Worm (Caenorhabditis elegans) whole organism, L4 larva: ENCODE results near the gene icd-1.

Experiments used
- F37D6.2 ChIP-seq: sonication (generic microtip); optimal IDR thresholded peaks from 2 replicates; lab custom pipeline; 2016; ENCODE audit warnings: mild to moderate bottlenecking, missing genetic modification characterization, missing compliant biosample characterization
- R02D3.7 ChIP-seq: fragments of 150-350 bp; sonication (generic microtip); optimal IDR thresholded peaks from 3 replicates; lab custom pipeline; 2014; ENCODE audit warnings: missing biosample characterization, missing genetic modification characterization
- T26A8.4 ChIP-seq: fragments of 200-800 bp; sonication (Bioruptor generic); IDR thresholded peaks from 2 replicates; pipeline ENCODE4 v1.3.6; 2022; ENCODE audit warnings: missing genetic modification characterization, missing compliant biosample characterization
- ZK337.2 ChIP-seq: fragments of 200-800 bp; sonication (Bioruptor generic); IDR thresholded peaks from 2 replicates; pipeline ENCODE4 v1.3.6; 2022; ENCODE audit warnings: missing genetic modification reagents, missing genetic modification characterization, missing compliant biosample characterization
- aha-1 ChIP-seq: fragments of 150-350 bp; peaks from one replicate; lab custom pipeline; 2014; ENCODE audit warnings: missing biosample characterization, missing genetic modification characterization
- arid-1 ChIP-seq: fragments of 200-800 bp; sonication (Bioruptor generic); conservative IDR thresholded peaks from 2 replicates; pipeline ENCODE4 v1.3.6; 2022; ENCODE audit warnings: missing genetic modification reagents, missing genetic modification characterization, missing compliant biosample characterization
- attf-4 ChIP-seq: sonication (generic microtip); optimal IDR thresholded peaks from 3 replicates; lab custom pipeline; 2017; ENCODE audit warnings: missing biosample characterization, missing genetic modification characterization
- ceh-32 ChIP-seq: sonication (generic microtip); optimal IDR thresholded peaks from 2 replicates; lab custom pipeline; 2016; ENCODE audit warnings: mild to moderate bottlenecking, missing genetic modification characterization, missing compliant biosample characterization; ENCODE audit not compliant: poor library complexity
- ceh-44 ChIP-seq: fragments of 200-800 bp; sonication (Bioruptor generic); IDR thresholded peaks from 2 replicates; pipeline ENCODE4 v1.3.6; 2022; ENCODE audit warnings: missing genetic modification reagents, missing genetic modification characterization, missing compliant biosample characterization
- ceh-62 ChIP-seq: sonication (generic microtip); optimal IDR thresholded peaks from 2 replicates; lab custom pipeline; 2017; ENCODE audit warnings: missing biosample characterization, missing genetic modification characterization
- ctbp-1 ChIP-seq: fragments of 200-800 bp; sonication (Bioruptor generic); IDR thresholded peaks from 2 replicates; pipeline ENCODE4 v1.3.6; 2022; ENCODE audit warnings: missing genetic modification reagents, missing genetic modification characterization, missing compliant biosample characterization
- daf-12 ChIP-seq: fragments of 150-350 bp; optimal IDR thresholded peaks from 2 replicates; lab custom pipeline; 2014; ENCODE audit warnings: missing biosample characterization, missing genetic modification reagents, missing genetic modification characterization
- daf-16 ChIP-seq, 3 experiments: sonication (generic microtip); optimal IDR thresholded peaks; 2 replicates each; lab custom pipeline; 2016 to 2017; ENCODE audit warnings: missing genetic modification characterization in 3 of 3, missing genetic modification reagents in 3 of 3, mild to moderate bottlenecking in 2 of 3, missing compliant biosample characterization in 2 of 3, missing biosample characterization in 1 of 3, moderate library complexity in 1 of 3
- dmd-6 ChIP-seq: fragments of 200-800 bp; sonication (Bioruptor generic); IDR thresholded peaks from 2 replicates; pipeline ENCODE4 v1.3.6; 2022; ENCODE audit warnings: missing genetic modification reagents, missing genetic modification characterization, missing compliant biosample characterization
- dmd-9 ChIP-seq: fragments of 200-800 bp; sonication (Bioruptor generic); IDR thresholded peaks from 2 replicates; pipeline ENCODE4 v1.3.6; 2022; ENCODE audit warnings: missing genetic modification reagents, missing genetic modification characterization, missing compliant biosample characterization
- duxl-1 ChIP-seq: sonication (generic microtip); optimal IDR thresholded peaks from 2 replicates; lab custom pipeline; 2016; ENCODE audit warnings: mild to moderate bottlenecking, missing genetic modification characterization, moderate library complexity, missing compliant biosample characterization; ENCODE audit not compliant: poor library complexity
- egl-27 ChIP-seq: sonication (generic microtip); optimal IDR thresholded peaks from 3 replicates; lab custom pipeline; 2017; ENCODE audit warnings: missing biosample characterization, missing genetic modification reagents, missing genetic modification characterization
- gei-8 ChIP-seq: fragments of 200-800 bp; sonication (Bioruptor generic); optimal IDR thresholded peaks from 2 replicates; lab custom pipeline; 2018; ENCODE audit warnings: mild to moderate bottlenecking, missing genetic modification characterization, missing compliant biosample characterization
- hif-1 ChIP-seq, 2 experiments: sonication (generic microtip); optimal IDR thresholded peaks; 2 replicates each; lab custom pipeline; 2016 to 2017; ENCODE audit warnings: missing compliant biosample characterization in 2 of 2, missing genetic modification characterization in 2 of 2, missing genetic modification reagents in 2 of 2, missing genotype in 2 of 2, mild to moderate bottlenecking in 1 of 2
- hlh-11 ChIP-seq: fragments of 200-800 bp; sonication (Bioruptor generic); optimal IDR thresholded peaks from 2 replicates; lab custom pipeline; 2018; ENCODE audit warnings: mild to moderate bottlenecking, missing genetic modification characterization, missing compliant biosample characterization
- hlh-30 ChIP-seq: sonication (generic microtip); optimal IDR thresholded peaks from 2 replicates; lab custom pipeline; 2017; ENCODE audit warnings: antibody characterized with exemption, mild to moderate bottlenecking, missing genetic modification characterization, missing compliant biosample characterization; ENCODE audit not compliant: insufficient read depth
- jun-1 ChIP-seq: fragments of 150-350 bp; optimal IDR thresholded peaks from 2 replicates; lab custom pipeline; 2014; ENCODE audit warnings: missing biosample characterization, missing genetic modification reagents, missing genetic modification characterization
- lim-7 ChIP-seq: fragments of 200-800 bp; sonication (Bioruptor generic); IDR thresholded peaks from 2 replicates; pipeline ENCODE4 v1.3.6; 2022; ENCODE audit warnings: missing genetic modification characterization, missing compliant biosample characterization
- lin-13 ChIP-seq: fragments of 150-350 bp; optimal IDR thresholded peaks from 2 replicates; lab custom pipeline; 2014; ENCODE audit warnings: missing biosample characterization, missing genetic modification reagents, missing genetic modification characterization
- lin-15B ChIP-seq: fragments of 150-350 bp; sonication (generic microtip); optimal IDR thresholded peaks from 3 replicates; lab custom pipeline; 2014; ENCODE audit warnings: missing biosample characterization, missing genetic modification characterization
- lin-29 ChIP-seq: fragments of 200-800 bp; sonication (Bioruptor generic); IDR thresholded peaks from 2 replicates; pipeline ENCODE4 v1.3.6; 2022; ENCODE audit warnings: missing genetic modification reagents, missing genetic modification characterization, missing compliant biosample characterization
- lin-38 ChIP-seq: fragments of 200-800 bp; sonication (Bioruptor generic); IDR thresholded peaks from 2 replicates; pipeline ENCODE4 v1.3.6; 2022; ENCODE audit warnings: missing genetic modification reagents, missing genetic modification characterization, missing compliant biosample characterization
- mep-1 ChIP-seq: fragments of 150-350 bp; sonication (generic microtip); optimal IDR thresholded peaks from 3 replicates; lab custom pipeline; 2014; ENCODE audit warnings: missing biosample characterization, missing genetic modification characterization
- mxl-2 ChIP-seq: fragments of 200-800 bp; sonication (Bioruptor generic); conservative IDR thresholded peaks from 2 replicates; pipeline ENCODE4 v1.3.6; 2022; ENCODE audit warnings: missing genetic modification reagents, missing genetic modification characterization, missing compliant biosample characterization
- nhr-11 ChIP-seq: fragments of 150-350 bp; optimal IDR thresholded peaks from 2 replicates; lab custom pipeline; 2014; ENCODE audit warnings: missing biosample characterization, missing genetic modification characterization
- nhr-237 ChIP-seq: sonication (generic microtip); optimal IDR thresholded peaks from 2 replicates; lab custom pipeline; 2017; ENCODE audit warnings: missing biosample characterization, missing genetic modification characterization
- nhr-25 ChIP-seq: sonication (generic microtip); optimal IDR thresholded peaks from 2 replicates; lab custom pipeline; 2017; ENCODE audit warnings: missing genetic modification characterization, mild to moderate bottlenecking, missing compliant biosample characterization, antibody characterized with exemption, moderate library complexity, borderline replicate concordance; ENCODE audit not compliant: insufficient read depth
- nhr-41 ChIP-seq: fragments of 200-800 bp; sonication (Bioruptor generic); IDR thresholded peaks from 2 replicates; pipeline ENCODE4 v1.3.6; 2022; ENCODE audit warnings: missing genetic modification reagents, missing genetic modification characterization, missing compliant biosample characterization
- nhr-42 ChIP-seq: fragments of 200-800 bp; sonication (Bioruptor generic); IDR thresholded peaks from 2 replicates; pipeline ENCODE4 v1.3.6; 2022; ENCODE audit warnings: missing genetic modification characterization, missing compliant biosample characterization
- nhr-48 ChIP-seq: sonication (generic microtip); optimal IDR thresholded peaks from 2 replicates; lab custom pipeline; 2016; ENCODE audit warnings: mild to moderate bottlenecking, missing genetic modification characterization, missing compliant biosample characterization
- nhr-6 ChIP-seq: fragments of 150-350 bp; optimal IDR thresholded peaks from 2 replicates; lab custom pipeline; 2014; ENCODE audit warnings: missing biosample characterization, missing genetic modification characterization
- nhr-77 ChIP-seq: fragments of 150-350 bp; optimal IDR thresholded peaks from 2 replicates; lab custom pipeline; 2014; ENCODE audit warnings: missing biosample characterization, missing genetic modification characterization
- pha-4 ChIP-seq, 2 experiments: fragments of 150-350 bp in 1 of 2; fragments of 200-800 bp in 1 of 2; sonication (Bioruptor generic) in 1 of 2; IDR thresholded peaks in 1 of 2; optimal IDR thresholded peaks in 1 of 2; 2 replicates each; pipeline versions ENCODE4 v1.3.6 to Lab custom; 2014 to 2022; ENCODE audit warnings: missing genetic modification characterization in 2 of 2, missing genetic modification reagents in 2 of 2, missing biosample characterization in 1 of 2, missing compliant biosample characterization in 1 of 2
- php-3 ChIP-seq: fragments of 200-800 bp; sonication (Bioruptor generic); IDR thresholded peaks from 2 replicates; pipeline ENCODE4 v1.3.6; 2022; ENCODE audit warnings: missing genetic modification reagents, missing genetic modification characterization, missing compliant biosample characterization
- sdz-12 ChIP-seq: fragments of 200-800 bp; sonication (Bioruptor generic); optimal IDR thresholded peaks from 2 replicates; lab custom pipeline; 2018; ENCODE audit warnings: mild to moderate bottlenecking, missing genetic modification characterization, missing compliant biosample characterization
- skn-1 ChIP-seq: fragments of 150-350 bp; optimal IDR thresholded peaks from 2 replicates; lab custom pipeline; 2014; ENCODE audit warnings: missing biosample characterization, missing genetic modification characterization
- spr-1 ChIP-seq: sonication (generic microtip); optimal IDR thresholded peaks from 2 replicates; lab custom pipeline; 2016; ENCODE audit warnings: mild to moderate bottlenecking, missing genetic modification characterization, missing compliant biosample characterization
- spr-3 ChIP-seq: fragments of 200-800 bp; sonication (Bioruptor generic); optimal IDR thresholded peaks from 2 replicates; lab custom pipeline; 2018; ENCODE audit warnings: mild to moderate bottlenecking, missing genetic modification characterization, missing compliant biosample characterization
- tra-1 ChIP-seq: fragments of 200-800 bp; sonication (Bioruptor generic); IDR thresholded peaks from 2 replicates; pipeline ENCODE4 v1.3.6; 2022; ENCODE audit warnings: missing genetic modification reagents, missing genetic modification characterization, missing compliant biosample characterization
- vab-7 ChIP-seq: fragments of 200-800 bp; sonication (Bioruptor generic); IDR thresholded peaks from 2 replicates; pipeline ENCODE4 v1.3.6; 2022; ENCODE audit warnings: missing genetic modification reagents, missing genetic modification characterization, missing compliant biosample characterization
- zfp-2 ChIP-seq: sonication (generic microtip); optimal IDR thresholded peaks from 2 replicates; lab custom pipeline; 2016; ENCODE audit warnings: mild to moderate bottlenecking, missing genetic modification characterization, missing compliant biosample characterization
- zfp-3 ChIP-seq: fragments of 200-800 bp; sonication (Bioruptor generic); conservative IDR thresholded peaks from 2 replicates; pipeline ENCODE4 v1.3.6; 2022; ENCODE audit warnings: missing genetic modification reagents, missing genetic modification characterization, missing compliant biosample characterization
- zip-11 ChIP-seq: fragments of 200-800 bp; sonication (Bioruptor generic); IDR thresholded peaks from 2 replicates; pipeline ENCODE4 v1.3.6; 2022; ENCODE audit warnings: missing genetic modification characterization, missing compliant biosample characterization
- ztf-11 ChIP-seq: fragments of 150-350 bp; optimal IDR thresholded peaks from 2 replicates; lab custom pipeline; 2014; ENCODE audit warnings: missing biosample characterization, missing genetic modification characterization

Gene icd-1

ce11 chrII:6587264-6587870 is 1.1 kb downstream of the icd-1 start, which contains the start of gene C56C10.7 (continued):
- TF ChIP-seq hif-1 (tag; optimal IDR thresholded peaks at IDR 0.05; lab: Kevin White, UChicago), result no peak
- TF ChIP-seq arid-1 (GFP tag; lab: Robert Waterston, UW), result peak; percentile 72
- TF ChIP-seq ZK337.2 (GFP tag; lab: Robert Waterston, UW), result no peak
- no peak for TF ChIP-seq daf-12 (tag; lab: Kevin White, UChicago)
- no peak for TF ChIP-seq hlh-30 (tag; lab: Kevin White, UChicago)
- TF ChIP-seq zfp-3 (GFP tag; lab: Robert Waterston, UW), result no peak
- no peak for TF ChIP-seq nhr-237 (tag; lab: Kevin White, UChicago)
- 0 out of 2 replicates have a peak, but pooled peaks have one; percentile 16 for TF ChIP-seq tra-1 (GFP tag; lab: Robert Waterston, UW)
- no peak for TF ChIP-seq nhr-11
- no peak for TF ChIP-seq lim-7 (GFP tag; lab: Robert Waterston, UW)
- no peak for TF ChIP-seq dmd-9 (GFP tag; lab: Robert Waterston, UW)
- no peak; the same call in 1 of the 2 replicates for TF ChIP-seq pha-4 (GFP tag; IDR thresholded peaks at IDR 0.05; lab: Robert Waterston, UW)
- TF ChIP-seq pha-4 (tag; optimal IDR thresholded peaks at IDR 0.05; lab: Kevin White, UChicago), result no peak
- TF ChIP-seq vab-7 (GFP tag; lab: Robert Waterston, UW), result no peak
- no peak for TF ChIP-seq egl-27 (tag; lab: Kevin White, UChicago)
- peak; percentile 30 for TF ChIP-seq mep-1 (tag; lab: Kevin White, UChicago)
- TF ChIP-seq jun-1 (tag; lab: Kevin White, UChicago), result no peak
- TF ChIP-seq nhr-42 (GFP tag; lab: Robert Waterston, UW), result no peak
- peak; percentile 12 for TF ChIP-seq nhr-48 (tag; lab: Kevin White, UChicago)
- TF ChIP-seq aha-1, result no peak
- no peak for TF ChIP-seq php-3 (GFP tag; lab: Robert Waterston, UW)
- no peak for TF ChIP-seq skn-1 (tag; lab: Kevin White, UChicago)
- TF ChIP-seq attf-4, result no peak
- TF ChIP-seq T26A8.4, result peak; percentile 40; the same call in 1 of the 2 replicates
- TF ChIP-seq ctbp-1 (GFP tag; lab: Robert Waterston, UW), result peak; percentile 39; the same call in 1 of the 2 replicates
- TF ChIP-seq lin-15B, result no peak
- no peak for TF ChIP-seq ceh-62
- no peak for TF ChIP-seq ztf-11 (tag; lab: Kevin White, UChicago)
- TF ChIP-seq lin-13 (GFP tag; lab: Kevin White, UChicago), result no peak
- no peak for TF ChIP-seq F37D6.2 (tag; lab: Kevin White, UChicago)
- peak; percentile 10 for TF ChIP-seq spr-1 (tag; lab: Kevin White, UChicago)
- no peak for TF ChIP-seq zfp-2 (tag; lab: Kevin White, UChicago)
- no peak for TF ChIP-seq ceh-32
- no peak for TF ChIP-seq ceh-44 (GFP tag; lab: Robert Waterston, UW)
- no peak for TF ChIP-seq R02D3.7
- TF ChIP-seq nhr-41 (GFP tag; lab: Robert Waterston, UW), result no peak; the same call in 1 of the 2 replicates
- TF ChIP-seq sdz-12 (GFP tag; lab: Kevin White, UChicago), result no peak
- no peak for TF ChIP-seq lin-29 (GFP tag; lab: Robert Waterston, UW)
- TF ChIP-seq duxl-1 (tag; lab: Kevin White, UChicago), result no peak
- TF ChIP-seq nhr-77 (tag; lab: Kevin White, UChicago), result no peak
- TF ChIP-seq mxl-2, result no peak
- TF ChIP-seq dmd-6 (GFP tag; lab: Robert Waterston, UW), result no peak
- TF ChIP-seq hlh-11 (tag; lab: Kevin White, UChicago), result no peak
- TF ChIP-seq nhr-25, result no peak
- no peak; the same call in 1 of the 2 replicates for TF ChIP-seq zip-11 (GFP tag; lab: Robert Waterston, UW)
- no peak for TF ChIP-seq spr-3 (GFP tag; lab: Kevin White, UChicago)
- TF ChIP-seq daf-16 (GFP tag; optimal IDR thresholded peaks at IDR 0.05; lab: Kevin White, UChicago), result no peak
- peak; percentile 14 for TF ChIP-seq daf-16 (tag; optimal IDR thresholded peaks at IDR 0.05; lab: Kevin White, UChicago)
- TF ChIP-seq gei-8 (GFP tag; lab: Kevin White, UChicago), result no peak
- TF ChIP-seq lin-38 (GFP tag; lab: Robert Waterston, UW), result peak; percentile 74
- no peak for TF ChIP-seq nhr-6
